Fruit fly (Drosophila melanogaster) whole organism, pupa: Measurements from ENCODE around the gene Cad74A.

Experiments used
- CG10348 ChIP-seq: fragments of 200-800 bp; sonication (Bioruptor generic); IDR thresholded peaks from 2 replicates; pipeline ENCODE4 v1.3.6; 2022; ENCODE audit warnings: missing biosample characterization, missing genetic modification characterization
- CG13204 ChIP-seq: fragments of 200-800 bp; sonication (Bioruptor generic); optimal IDR thresholded peaks from 2 replicates; lab custom pipeline; 2018; ENCODE audit warnings: missing biosample characterization, mild to moderate bottlenecking, missing genetic modification characterization, moderate library complexity
- CG15710 ChIP-seq: fragments of 200-800 bp; sonication (Bioruptor generic); optimal IDR thresholded peaks from 2 replicates; lab custom pipeline; 2018; ENCODE audit warnings: missing biosample characterization, mild to moderate bottlenecking, missing genetic modification characterization, moderate library complexity
- CG32121 ChIP-seq: fragments of 200-800 bp; sonication (Bioruptor generic); IDR thresholded peaks from 2 replicates; pipeline ENCODE4 v1.3.6; 2022; ENCODE audit warnings: missing biosample characterization, missing genetic modification characterization
- CG8159 ChIP-seq: fragments of 200-800 bp; sonication (Bioruptor generic); optimal IDR thresholded peaks from 3 replicates; lab custom pipeline; 2018; ENCODE audit warnings: missing biosample characterization, mild to moderate bottlenecking, missing genetic modification characterization, moderate library complexity
- CG8301 ChIP-seq: fragments of 200-800 bp; sonication (Bioruptor generic); optimal IDR thresholded peaks from 2 replicates; lab custom pipeline; 2018; ENCODE audit warnings: missing biosample characterization, mild to moderate bottlenecking, missing genetic modification characterization
- D1 ChIP-seq: fragments of 200-800 bp; sonication (Bioruptor generic); optimal IDR thresholded peaks from 2 replicates; lab custom pipeline; 2018; ENCODE audit warnings: missing biosample characterization, mild to moderate bottlenecking, missing genetic modification characterization, moderate library complexity
- EcR ChIP-seq: fragments of 200-800 bp; sonication (Bioruptor generic); optimal IDR thresholded peaks from 3 replicates; lab custom pipeline; 2019; ENCODE audit warnings: missing biosample characterization, missing genetic modification characterization, mild to moderate bottlenecking, moderate library complexity, missing genetic modification reagents
- Pif1A ChIP-seq: fragments of 200-800 bp; sonication (Bioruptor generic); optimal IDR thresholded peaks from 3 replicates; lab custom pipeline; 2016; ENCODE audit warnings: missing biosample characterization, missing genetic modification characterization
- Pif1B ChIP-seq: fragments of 200-800 bp; sonication (Bioruptor generic); optimal IDR thresholded peaks from 3 replicates; lab custom pipeline; 2016; ENCODE audit warnings: missing biosample characterization, missing genetic modification characterization

dm6 chr3L:17325418-17325817 lies 53.9 kb downstream of the Cad74A start, which contains the start of gene CG13725:
- no peak for TF ChIP-seq CG10348 (GFP tag; lab: Robert Waterston, UW)
- TF ChIP-seq CG8301 (tag; lab: Kevin White, UChicago): no peak
- TF ChIP-seq CG15710 (tag; lab: Kevin White, UChicago): no peak
- TF ChIP-seq Pif1B: no peak
- no peak for TF ChIP-seq CG13204
- TF ChIP-seq Pif1A (GFP tag; lab: Kevin White, UChicago): no peak
- no peak for TF ChIP-seq D1
- no peak for TF ChIP-seq CG8159 (tag; lab: Kevin White, UChicago)
- no peak for TF ChIP-seq EcR (GFP tag; lab: Kevin White, UChicago)
- TF ChIP-seq CG32121: no peak
